Fruit fly (Drosophila melanogaster) whole organism, embryonic: ENCODE data around the gene isoQC.

ENCODE experiments used
- C15 ChIP-seq: fragments of 200-800 bp; sonication (Bioruptor generic); IDR thresholded peaks from 3 replicates; pipeline ENCODE4 v1.3.6; 2022; ENCODE audit warnings: missing biosample characterization, missing genetic modification characterization
- CG10366 ChIP-seq: fragments of 200-800 bp; sonication (Bioruptor generic); IDR thresholded peaks from 2 replicates; pipeline ENCODE4 v1.3.6; 2022; ENCODE audit warnings: missing biosample characterization, missing genetic modification characterization
- CG12104 ChIP-seq: fragments of 200-800 bp; sonication (Bioruptor generic); optimal IDR thresholded peaks from 3 replicates; lab custom pipeline; 2016; ENCODE audit warnings: missing biosample characterization, missing genetic modification characterization
- CG17612 ChIP-seq: fragments of 200-800 bp; sonication (Bioruptor generic); IDR thresholded peaks from 2 replicates; pipeline ENCODE4 v1.3.6; 2022; ENCODE audit warnings: missing biosample characterization, missing genetic modification characterization
- CG17802 ChIP-seq: fragments of 200-800 bp; sonication (Bioruptor generic); optimal IDR thresholded peaks from 2 replicates; lab custom pipeline; 2018; ENCODE audit warnings: missing biosample characterization, mild to moderate bottlenecking, missing genetic modification characterization, moderate library complexity
- CG2120 ChIP-seq: fragments of 200-800 bp; sonication (Bioruptor generic); optimal IDR thresholded peaks from 3 replicates; lab custom pipeline; 2016; ENCODE audit warnings: missing biosample characterization, missing genetic modification characterization
- CG2199 ChIP-seq: fragments of 200-800 bp; sonication (Bioruptor generic); IDR thresholded peaks from 3 replicates; pipeline ENCODE4 v1.3.6; 2022; ENCODE audit warnings: missing biosample characterization, missing genetic modification characterization
- CG3065 ChIP-seq: fragments of 200-800 bp; sonication (Bioruptor generic); optimal IDR thresholded peaks from 2 replicates; lab custom pipeline; 2016; ENCODE audit warnings: missing biosample characterization, missing genetic modification characterization
- CG34224 ChIP-seq: fragments of 200-800 bp; sonication (Bioruptor generic); IDR thresholded peaks from 3 replicates; pipeline ENCODE4 v1.3.6; 2022; ENCODE audit warnings: missing biosample characterization, missing genetic modification characterization; ENCODE audit not compliant: partially characterized antibody
- CG7271 ChIP-seq: fragments of 200-800 bp; sonication (Bioruptor generic); optimal IDR thresholded peaks from 2 replicates; lab custom pipeline; 2018; ENCODE audit warnings: missing biosample characterization, mild to moderate bottlenecking, missing genetic modification characterization, moderate library complexity
- CG7987 ChIP-seq: fragments of 200-800 bp; sonication (Bioruptor generic); optimal IDR thresholded peaks from 2 replicates; lab custom pipeline; 2018; ENCODE audit warnings: missing biosample characterization, mild to moderate bottlenecking, missing genetic modification characterization, moderate library complexity
- CG8478 ChIP-seq: fragments of >200 bp; optimal IDR thresholded peaks from 2 replicates; lab custom pipeline; 2018
- CG9437 ChIP-seq: fragments of 200-800 bp; sonication (Bioruptor generic); optimal IDR thresholded peaks from 2 replicates; lab custom pipeline; 2018; ENCODE audit warnings: missing biosample characterization, mild to moderate bottlenecking, missing genetic modification characterization
- CG9797 ChIP-seq: fragments of 200-800 bp; sonication (Bioruptor generic); optimal IDR thresholded peaks from 3 replicates; lab custom pipeline; 2018; ENCODE audit warnings: missing biosample characterization, mild to moderate bottlenecking, missing genetic modification characterization
- CG9876 ChIP-seq: fragments of 200-800 bp; sonication (Bioruptor generic); optimal IDR thresholded peaks from 2 replicates; lab custom pipeline; 2016; ENCODE audit warnings: missing biosample characterization, missing genetic modification characterization
- Camta ChIP-seq: fragments of 200-800 bp; sonication (Bioruptor generic); optimal IDR thresholded peaks from 2 replicates; lab custom pipeline; 2016; ENCODE audit warnings: missing biosample characterization, missing genetic modification characterization
- Dip2 ChIP-seq: fragments of 200-800 bp; sonication (Bioruptor generic); IDR thresholded peaks from 2 replicates; pipeline ENCODE4 v1.3.6; 2022; ENCODE audit warnings: missing biosample characterization, missing genetic modification characterization
- Doc2 ChIP-seq: fragments of 200-800 bp; sonication (Bioruptor generic); IDR thresholded peaks from 2 replicates; pipeline ENCODE4 v1.3.6; 2022; ENCODE audit warnings: missing biosample characterization, missing genetic modification characterization
- Doc3 ChIP-seq: fragments of 200-800 bp; sonication (Bioruptor generic); IDR thresholded peaks from 3 replicates; pipeline ENCODE4 v1.3.6; 2022; ENCODE audit warnings: missing biosample characterization, missing genetic modification characterization; ENCODE audit not compliant: partially characterized antibody
- Fer1 ChIP-seq: fragments of 200-800 bp; sonication (Bioruptor generic); optimal IDR thresholded peaks from 2 replicates; lab custom pipeline; 2017; ENCODE audit warnings: missing biosample characterization, mild to moderate bottlenecking, missing genetic modification characterization
- Fer3 ChIP-seq: fragments of 200-800 bp; sonication (Bioruptor generic); optimal IDR thresholded peaks from 2 replicates; lab custom pipeline; 2018; ENCODE audit warnings: missing biosample characterization, mild to moderate bottlenecking, missing genetic modification characterization, moderate library complexity
- Hmr ChIP-seq: fragments of 200-800 bp; sonication (Bioruptor generic); optimal IDR thresholded peaks from 3 replicates; lab custom pipeline; 2017; ENCODE audit warnings: mild to moderate bottlenecking, missing biosample characterization, missing genetic modification reagents, missing genetic modification characterization
- Hsf ChIP-seq: fragments of 200-800 bp; sonication (Bioruptor generic); optimal IDR thresholded peaks from 3 replicates; lab custom pipeline; 2016; ENCODE audit warnings: missing biosample characterization, missing genetic modification characterization
- MESR4 ChIP-seq: fragments of 200-800 bp; sonication (Bioruptor generic); optimal IDR thresholded peaks from 2 replicates; lab custom pipeline; 2018; ENCODE audit warnings: missing biosample characterization, mild to moderate bottlenecking, missing genetic modification characterization, moderate library complexity
- MTF-1 ChIP-seq: fragments of 200-800 bp; sonication (Bioruptor generic); optimal IDR thresholded peaks from 2 replicates; lab custom pipeline; 2018; ENCODE audit warnings: missing biosample characterization, mild to moderate bottlenecking, missing genetic modification characterization, borderline replicate concordance
- Mes4 ChIP-seq: fragments of 200-800 bp; sonication (Bioruptor generic); optimal IDR thresholded peaks from 2 replicates; lab custom pipeline; 2016; ENCODE audit warnings: missing biosample characterization, missing genetic modification characterization
- Neu2 ChIP-seq: fragments of 200-800 bp; sonication (Bioruptor generic); optimal IDR thresholded peaks from 3 replicates; lab custom pipeline; 2016; ENCODE audit warnings: missing biosample characterization, missing genetic modification characterization, borderline replicate concordance
- Oli ChIP-seq: fragments of 200-800 bp; sonication (Bioruptor generic); optimal IDR thresholded peaks from 2 replicates; lab custom pipeline; 2018; ENCODE audit warnings: missing biosample characterization, mild to moderate bottlenecking, missing genetic modification characterization, moderate library complexity
- Rx ChIP-seq: fragments of 200-800 bp; sonication (Bioruptor generic); IDR thresholded peaks from 2 replicates; pipeline ENCODE4 v1.3.6; 2022; ENCODE audit warnings: missing biosample characterization, missing genetic modification characterization
- abd-A ChIP-seq: fragments of 200-800 bp; sonication (Bioruptor generic); optimal IDR thresholded peaks from 3 replicates; lab custom pipeline; 2019; ENCODE audit warnings: missing biosample characterization, mild to moderate bottlenecking, missing genetic modification characterization, moderate library complexity
- ase ChIP-seq: fragments of 200-800 bp; sonication (Bioruptor generic); IDR thresholded peaks from 3 replicates; pipeline ENCODE4 v1.3.6; 2022; ENCODE audit warnings: missing biosample characterization, missing genetic modification characterization
- bbx ChIP-seq: fragments of 200-800 bp; sonication (Bioruptor generic); IDR thresholded peaks from 2 replicates; pipeline ENCODE4 v1.3.6; 2022; ENCODE audit warnings: missing biosample characterization, missing genetic modification characterization; ENCODE audit not compliant: partially characterized antibody
- bigmax ChIP-seq: fragments of 200-800 bp; sonication (Bioruptor generic); optimal IDR thresholded peaks from 2 replicates; lab custom pipeline; 2018; ENCODE audit warnings: missing biosample characterization, mild to moderate bottlenecking, missing genetic modification characterization
- cg ChIP-seq: fragments of 200-800 bp; sonication (Bioruptor generic); optimal IDR thresholded peaks from 3 replicates; lab custom pipeline; 2019; ENCODE audit warnings: missing biosample characterization, mild to moderate bottlenecking, missing genetic modification characterization, moderate library complexity
- chm ChIP-seq: fragments of 200-800 bp; sonication (Bioruptor generic); IDR thresholded peaks from 2 replicates; pipeline ENCODE4 v1.3.6; 2022; ENCODE audit warnings: missing biosample characterization, missing genetic modification characterization
- chn ChIP-seq: fragments of 200-800 bp; sonication (Bioruptor generic); optimal IDR thresholded peaks from 2 replicates; lab custom pipeline; 2016; ENCODE audit warnings: missing biosample characterization, missing genetic modification characterization
- ci ChIP-seq: fragments of 200-800 bp; sonication (Bioruptor generic); IDR thresholded peaks from 3 replicates; pipeline ENCODE4 v1.3.6; 2022; ENCODE audit warnings: missing biosample characterization, missing genetic modification characterization
- ftz-f1 ChIP-seq: fragments of 200-800 bp; sonication (Bioruptor generic); optimal IDR thresholded peaks from 2 replicates; lab custom pipeline; 2016; ENCODE audit warnings: missing biosample characterization, missing genetic modification characterization
- kay ChIP-seq: fragments of 200-800 bp; sonication (Bioruptor generic); optimal IDR thresholded peaks from 2 replicates; lab custom pipeline; 2016; ENCODE audit warnings: missing biosample characterization, missing genetic modification characterization
- ken ChIP-seq: fragments of 200-800 bp; sonication (Bioruptor generic); IDR thresholded peaks from 3 replicates; pipeline ENCODE4 v1.3.6; 2022; ENCODE audit warnings: missing biosample characterization, missing genetic modification characterization
- luna ChIP-seq: fragments of 200-800 bp; sonication (Bioruptor generic); optimal IDR thresholded peaks from 2 replicates; lab custom pipeline; 2016; ENCODE audit warnings: missing biosample characterization, missing genetic modification characterization
- mam ChIP-seq: fragments of 200-800 bp; sonication (Bioruptor generic); optimal IDR thresholded peaks from 3 replicates; lab custom pipeline; 2016; ENCODE audit warnings: missing biosample characterization, missing genetic modification characterization
- mld ChIP-seq: fragments of 200-800 bp; sonication (Bioruptor generic); IDR thresholded peaks from 3 replicates; pipeline ENCODE4 v1.3.6; 2022; ENCODE audit warnings: missing biosample characterization, missing genetic modification characterization; ENCODE audit not compliant: partially characterized antibody
- nerfin-1 ChIP-seq: fragments of 200-800 bp; sonication (Bioruptor generic); optimal IDR thresholded peaks from 3 replicates; lab custom pipeline; 2019; ENCODE audit warnings: missing biosample characterization, mild to moderate bottlenecking, missing genetic modification characterization, moderate library complexity
- sd ChIP-seq: fragments of 200-800 bp; sonication (Bioruptor generic); optimal IDR thresholded peaks from 3 replicates; lab custom pipeline; 2018; ENCODE audit warnings: missing biosample characterization, mild to moderate bottlenecking, missing genetic modification characterization, moderate library complexity
- sima ChIP-seq: fragments of 200-800 bp; sonication (Bioruptor generic); optimal IDR thresholded peaks from 2 replicates; lab custom pipeline; 2016; ENCODE audit warnings: missing biosample characterization, missing genetic modification characterization
- sqz ChIP-seq: fragments of 200-800 bp; sonication (Bioruptor generic); optimal IDR thresholded peaks from 3 replicates; lab custom pipeline; 2018; ENCODE audit warnings: missing biosample characterization, mild to moderate bottlenecking, missing genetic modification characterization
- stwl ChIP-seq: fragments of 200-800 bp; sonication (Bioruptor generic); optimal IDR thresholded peaks from 3 replicates; lab custom pipeline; 2018; ENCODE audit warnings: missing biosample characterization, mild to moderate bottlenecking, missing genetic modification characterization, moderate library complexity
- tup ChIP-seq: fragments of 200-800 bp; sonication (Bioruptor generic); optimal IDR thresholded peaks from 2 replicates; lab custom pipeline; 2016; ENCODE audit warnings: missing biosample characterization, mild to moderate bottlenecking, missing genetic modification characterization, moderate library complexity
- yki ChIP-seq: fragments of >200 bp; optimal IDR thresholded peaks from 3 replicates; lab custom pipeline; 2018

The isoQC gene

dm6 chr3L:20497124-20497996 is 23.1 kb downstream of the isoQC start, which contains the start of gene CG32425 (continued):
- TF ChIP-seq nerfin-1 (tag; lab: Kevin White, UChicago) (peak; percentile 8), stwl (peak; percentile 81), Fer3 (tag; lab: Kevin White, UChicago) (peak; percentile 33), Fer1 (peak; percentile 37), CG17802 (no peak), CG7987 (GFP tag; lab: Kevin White, UChicago) (no peak), ftz-f1 (GFP tag; lab: Kevin White, UChicago) (no peak), CG9876 (no peak), Camta (GFP tag; lab: Kevin White, UChicago) (no peak), Hmr (GFP tag; lab: Kevin White, UChicago) (peak; percentile 25), CG34224 (GFP tag; lab: Robert Waterston, UW) (0 out of 3 replicates have a peak, but pooled peaks have one; percentile 16), ken (GFP tag; lab: Robert Waterston, UW) (peak; percentile 49; the same call in 1 of the 3 replicates), ci (GFP tag; lab: Robert Waterston, UW) (no peak), sd (tag; lab: Kevin White, UChicago) (no peak), CG3065 (GFP tag; lab: Kevin White, UChicago) (no peak), bigmax (peak; percentile 27), sima (GFP tag; lab: Kevin White, UChicago) (no peak), Oli (tag; lab: Kevin White, UChicago) (no peak), Hsf (GFP tag; lab: Kevin White, UChicago) (no peak), ase (GFP tag; lab: Robert Waterston, UW) (0 out of 3 replicates have a peak, but pooled peaks have one; percentile 12), CG9797 (peak; percentile 35), Doc3 (GFP tag; lab: Robert Waterston, UW) (no peak), CG9437 (GFP tag; lab: Kevin White, UChicago) (no peak), bbx (GFP tag; lab: Robert Waterston, UW) (peak; percentile 54), chm (GFP tag; lab: Robert Waterston, UW) (no peak), Doc2 (GFP tag; lab: Robert Waterston, UW) (no peak), CG17612 (GFP tag; lab: Robert Waterston, UW) (no peak), abd-A (tag; lab: Kevin White, UChicago) (no peak), CG12104 (GFP tag; lab: Kevin White, UChicago) (no peak), cg (GFP tag; lab: Kevin White, UChicago) (peak; percentile 74), luna (GFP tag; lab: Kevin White, UChicago) (no peak), chn (GFP tag; lab: Kevin White, UChicago) (no peak), C15 (no peak), CG10366 (GFP tag; lab: Robert Waterston, UW) (no peak), tup (GFP tag; lab: Kevin White, UChicago) (no peak), CG2199 (no peak), Rx (no peak), sqz (GFP tag; lab: Kevin White, UChicago) (no peak), mam (GFP tag; lab: Kevin White, UChicago) (no peak), CG8478 (no peak), mld (no peak), Neu2 (no peak), Dip2 (no peak), CG2120 (GFP tag; lab: Kevin White, UChicago) (peak; percentile 28), yki (no peak), CG7271 (no peak), MESR4 (GFP tag; lab: Kevin White, UChicago) (peak; percentile 23), MTF-1 (GFP tag; lab: Kevin White, UChicago) (no peak), Mes4 (GFP tag; lab: Kevin White, UChicago) (no peak), kay (no peak)
